Worm (Caenorhabditis elegans) whole organism, L3 larva: ENCODE data around the gene C26E6.12.

Source experiments
- R02D3.7 ChIP-seq: fragments of 150-350 bp; optimal IDR thresholded peaks from 2 replicates; lab custom pipeline; 2014; ENCODE audit warnings: missing biosample characterization, missing genetic modification characterization
- ZK546.5 ChIP-seq: sonication (generic microtip); optimal IDR thresholded peaks from 2 replicates; lab custom pipeline; 2017; ENCODE audit warnings: missing biosample characterization, missing genetic modification characterization
- ama-1 ChIP-seq: fragments of 150-350 bp; optimal IDR thresholded peaks from 2 replicates; lab custom pipeline; 2018
- ceh-16 ChIP-seq: sonication (generic microtip); optimal IDR thresholded peaks from 2 replicates; lab custom pipeline; 2017; ENCODE audit warnings: missing biosample characterization, missing genetic modification characterization
- ceh-82 ChIP-seq: fragments of 150-350 bp; optimal IDR thresholded peaks from 2 replicates; lab custom pipeline; 2014; ENCODE audit warnings: missing biosample characterization, missing genetic modification characterization
- daf-12 ChIP-seq: fragments of 150-350 bp; optimal IDR thresholded peaks from 2 replicates; lab custom pipeline; 2014; ENCODE audit warnings: missing biosample characterization, missing genetic modification reagents, missing genetic modification characterization
- egl-27 ChIP-seq: sonication (generic microtip); optimal IDR thresholded peaks from 4 replicates; lab custom pipeline; 2017; ENCODE audit warnings: missing biosample characterization, missing genetic modification reagents, missing genetic modification characterization
- egl-5 ChIP-seq: fragments of 150-350 bp; optimal IDR thresholded peaks from 2 replicates; lab custom pipeline; 2017; ENCODE audit warnings: missing biosample characterization, missing genetic modification reagents, missing genetic modification characterization, inconsistent platforms
- elt-2 ChIP-seq: sonication (generic microtip); optimal IDR thresholded peaks from 2 replicates; lab custom pipeline; 2016; ENCODE audit warnings: missing genetic modification reagents, mild to moderate bottlenecking, missing genetic modification characterization, missing compliant biosample characterization
- elt-3 ChIP-seq, 3 experiments: fragments of 150-350 bp in 1 of 3; sonication (generic microtip) in 2 of 3; optimal IDR thresholded peaks; 2 replicates in 2 of 3; 4 replicates in 1 of 3; lab custom pipeline; 2014 to 2017; ENCODE audit warnings: missing biosample characterization in 3 of 3, missing genetic modification characterization in 3 of 3
- eor-1 ChIP-seq, 2 experiments: fragments of 150-350 bp; optimal IDR thresholded peaks; 2 replicates each; lab custom pipeline; 2014 to 2018; ENCODE audit warnings: missing biosample characterization in 2 of 2, missing genetic modification characterization in 2 of 2
- fkh-10 ChIP-seq: sonication (generic microtip); optimal IDR thresholded peaks from 2 replicates; lab custom pipeline; 2017; ENCODE audit warnings: missing biosample characterization, missing genetic modification reagents, missing genetic modification characterization
- fkh-2 ChIP-seq: fragments of 150-350 bp; optimal IDR thresholded peaks from 2 replicates; lab custom pipeline; 2014; ENCODE audit warnings: missing biosample characterization, missing genetic modification reagents, missing genetic modification characterization
- fos-1 ChIP-seq: fragments of 150-350 bp; optimal IDR thresholded peaks from 2 replicates; lab custom pipeline; 2014; ENCODE audit warnings: missing biosample characterization, missing genetic modification characterization
- hmg-11 ChIP-seq: sonication (generic microtip); optimal IDR thresholded peaks from 2 replicates; lab custom pipeline; 2016; ENCODE audit warnings: missing genetic modification characterization, missing compliant biosample characterization
- jun-1 ChIP-seq: fragments of 150-350 bp; optimal IDR thresholded peaks from 2 replicates; lab custom pipeline; 2014; ENCODE audit warnings: missing biosample characterization, missing genetic modification reagents, missing genetic modification characterization
- lin-15B ChIP-seq: fragments of 150-350 bp; optimal IDR thresholded peaks from 2 replicates; lab custom pipeline; 2014; ENCODE audit warnings: missing biosample characterization, missing genetic modification characterization
- lin-39 ChIP-seq: fragments of 150-350 bp; optimal IDR thresholded peaks from 2 replicates; lab custom pipeline; 2018; ENCODE audit warnings: missing biosample characterization, missing genetic modification reagents, missing genetic modification characterization
- lsy-12 ChIP-seq: sonication (generic microtip); optimal IDR thresholded peaks from 2 replicates; lab custom pipeline; 2016; ENCODE audit warnings: mild to moderate bottlenecking, missing genetic modification characterization, missing compliant biosample characterization
- mdl-1 ChIP-seq: fragments of 150-350 bp; optimal IDR thresholded peaks from 2 replicates; lab custom pipeline; 2014; ENCODE audit warnings: missing biosample characterization, missing genetic modification characterization
- mml-1 ChIP-seq: fragments of 150-350 bp; sonication (generic microtip); optimal IDR thresholded peaks from 3 replicates; lab custom pipeline; 2014; ENCODE audit warnings: missing biosample characterization, missing genetic modification characterization
- nfya-1 ChIP-seq: sonication (generic microtip); optimal IDR thresholded peaks from 2 replicates; lab custom pipeline; 2017; ENCODE audit warnings: missing genetic modification characterization, mild to moderate bottlenecking, missing compliant biosample characterization, antibody characterized with exemption, moderate library complexity; ENCODE audit not compliant: insufficient read depth
- nhr-12 ChIP-seq: fragments of 150-350 bp; optimal IDR thresholded peaks from 2 replicates; lab custom pipeline; 2014; ENCODE audit warnings: missing biosample characterization, missing genetic modification characterization
- nhr-23 ChIP-seq: fragments of 150-350 bp; optimal IDR thresholded peaks from 2 replicates; lab custom pipeline; 2014; ENCODE audit warnings: missing biosample characterization, missing genetic modification reagents, missing genetic modification characterization
- nhr-237 ChIP-seq: fragments of 150-350 bp; optimal IDR thresholded peaks from 2 replicates; lab custom pipeline; 2014; ENCODE audit warnings: missing biosample characterization, missing genetic modification characterization
- nhr-25 ChIP-seq: sonication (generic microtip); optimal IDR thresholded peaks from 2 replicates; lab custom pipeline; 2017; ENCODE audit warnings: missing biosample characterization, missing genetic modification characterization
- nhr-28 ChIP-seq: fragments of 150-350 bp; optimal IDR thresholded peaks from 2 replicates; lab custom pipeline; 2014; ENCODE audit warnings: missing biosample characterization, missing genetic modification characterization
- nhr-43 ChIP-seq: sonication (generic microtip); optimal IDR thresholded peaks from 2 replicates; lab custom pipeline; 2016; ENCODE audit warnings: mild to moderate bottlenecking, missing genetic modification characterization, missing compliant biosample characterization; ENCODE audit not compliant: poor library complexity, severe bottlenecking
- nhr-67 ChIP-seq: fragments of 150-350 bp; optimal IDR thresholded peaks from 2 replicates; lab custom pipeline; 2014; ENCODE audit warnings: missing biosample characterization, missing genetic modification characterization
- nhr-77 ChIP-seq: fragments of 150-350 bp; optimal IDR thresholded peaks from 2 replicates; lab custom pipeline; 2014; ENCODE audit warnings: missing biosample characterization, missing genetic modification characterization
- pha-4 ChIP-seq: fragments of 150-350 bp; optimal IDR thresholded peaks from 2 replicates; lab custom pipeline; 2014; ENCODE audit warnings: missing biosample characterization, missing genetic modification reagents, missing genetic modification characterization
- pqm-1 ChIP-seq: fragments of 150-350 bp; optimal IDR thresholded peaks from 2 replicates; lab custom pipeline; 2017; ENCODE audit warnings: missing biosample characterization, missing genetic modification characterization, inconsistent platforms
- sea-2 ChIP-seq: fragments of 150-350 bp; sonication (generic microtip); optimal IDR thresholded peaks from 4 replicates; lab custom pipeline; 2014; ENCODE audit warnings: missing biosample characterization, missing genetic modification reagents, missing genetic modification characterization
- skn-1 ChIP-seq: fragments of 150-350 bp; optimal IDR thresholded peaks from 2 replicates; lab custom pipeline; 2014; ENCODE audit warnings: missing biosample characterization, missing genetic modification characterization
- snpc-4 ChIP-seq: fragments of 150-350 bp; optimal IDR thresholded peaks from 2 replicates; lab custom pipeline; 2014; ENCODE audit warnings: missing biosample characterization, missing genetic modification characterization
- tbx-2 ChIP-seq: sonication (generic microtip); optimal IDR thresholded peaks from 2 replicates; lab custom pipeline; 2016; ENCODE audit warnings: mild to moderate bottlenecking, missing genetic modification characterization, missing compliant biosample characterization
- unc-39 ChIP-seq: sonication (generic microtip); optimal IDR thresholded peaks from 4 replicates; lab custom pipeline; 2017; ENCODE audit warnings: missing biosample characterization, missing genetic modification characterization
- ztf-11 ChIP-seq: fragments of 150-350 bp; optimal IDR thresholded peaks from 2 replicates; lab custom pipeline; 2014; ENCODE audit warnings: missing biosample characterization, missing genetic modification characterization
- ztf-4 ChIP-seq: fragments of 150-350 bp; optimal IDR thresholded peaks from 2 replicates; lab custom pipeline; 2014; ENCODE audit warnings: missing biosample characterization, missing genetic modification characterization

C26E6.12 gene

DNA sequence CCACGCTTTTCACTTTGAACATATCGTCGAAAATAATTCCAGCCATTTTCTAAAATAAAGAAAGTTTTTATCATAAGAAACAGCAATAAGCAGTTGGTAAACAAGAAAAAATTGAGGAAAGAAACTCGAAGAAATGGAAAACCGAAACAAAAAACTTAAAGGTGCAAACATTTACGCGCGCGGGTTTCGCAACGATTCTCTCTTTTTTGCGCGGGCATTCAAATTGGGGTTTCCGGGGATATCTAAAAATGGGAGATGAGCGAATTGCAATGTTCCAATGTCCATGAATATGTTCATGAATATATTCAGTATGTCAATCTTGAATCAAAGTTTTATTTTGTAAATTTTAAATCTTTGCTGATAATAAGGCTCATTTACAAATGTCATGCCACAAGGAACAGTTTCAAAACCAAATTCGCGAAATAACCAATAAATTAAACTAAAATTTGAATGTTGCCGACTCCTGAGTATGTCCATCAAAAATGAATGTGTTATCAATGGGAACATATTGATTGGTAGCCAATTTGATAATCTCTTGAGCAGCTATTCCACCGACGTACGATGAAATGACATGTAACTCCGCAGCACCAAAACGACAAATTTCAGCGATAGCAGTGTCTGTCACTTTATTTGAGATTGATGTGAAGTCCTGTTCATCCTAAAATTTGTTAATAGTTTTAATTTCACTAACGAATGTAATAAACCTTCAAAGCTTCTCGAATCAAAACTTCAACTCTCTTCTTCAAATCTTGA is 13.9 kb downstream of the C26E6.12 start, which contains the start of gene rpb-8:
rpb-8 (minus strand) TSS at position 49 of the 753 bp plus-strand sequence.
- TF ChIP-seq ztf-4 (no peak), fos-1 (tag; lab: Kevin White, UChicago) (no peak), nhr-23 (peak; percentile 66), mml-1 (tag; lab: Kevin White, UChicago) (no peak), snpc-4 (peak; percentile 37), elt-2 (tag; lab: Kevin White, UChicago) (peak; percentile 3), egl-5 (peak; percentile 57), fkh-2 (tag; lab: Kevin White, UChicago) (no peak), lin-39 (peak; percentile 61), eor-1 (tag; optimal IDR thresholded peaks at IDR 0.05; lab: Kevin White, UChicago) (no peak), egl-27 (tag; lab: Kevin White, UChicago) (no peak), nfya-1 (tag; lab: Kevin White, UChicago) (peak; percentile 72), lin-15B (tag; lab: Kevin White, UChicago) (peak; percentile 71), nhr-25 (tag; lab: Kevin White, UChicago) (peak; percentile 8), pha-4 (peak; percentile 71), fkh-10 (GFP tag; lab: Kevin White, UChicago) (no peak), ama-1 (lab: Kevin White, UChicago) (peak; percentile 38)
- TF ChIP-seq, all 47 proteins: peak for 10

DNA sequence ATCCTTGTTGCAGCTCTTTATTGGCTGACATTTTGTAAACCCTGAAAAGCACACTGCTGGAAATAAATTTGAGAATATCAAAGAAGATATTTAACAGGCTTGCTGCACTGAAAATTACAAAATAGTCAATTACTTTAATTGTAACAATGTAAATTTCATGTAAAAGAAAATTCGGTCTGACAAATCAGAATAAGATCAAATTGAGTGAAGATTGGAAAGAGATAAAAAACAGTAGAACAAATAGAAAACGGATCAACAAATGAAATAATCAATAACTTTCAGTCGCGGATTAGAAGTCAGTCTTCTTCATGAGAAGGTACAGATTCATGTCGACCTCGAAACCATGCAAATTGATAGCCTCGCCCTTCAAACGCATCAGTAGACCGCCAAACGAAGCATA is 15.0 kb downstream of the C26E6.12 start, which contains the start of gene rars-1:
rars-1 (minus strand) TSS at position 101 of the 400 bp plus-strand sequence.
- TF ChIP-seq nhr-23 (no peak), fos-1 (tag; lab: Kevin White, UChicago) (no peak), ZK546.5 (tag; lab: Kevin White, UChicago) (no peak), mml-1 (tag; lab: Kevin White, UChicago) (no peak), R02D3.7 (no peak), egl-5 (no peak), nhr-67 (no peak), nfya-1 (tag; lab: Kevin White, UChicago) (no peak), pha-4 (no peak), lin-39 (no peak), ceh-16 (tag; lab: Kevin White, UChicago) (no peak), lin-15B (tag; lab: Kevin White, UChicago) (no peak), skn-1 (no peak), lsy-12 (tag; lab: Kevin White, UChicago) (no peak), hmg-11 (tag; lab: Kevin White, UChicago) (no peak), nhr-12 (tag; lab: Kevin White, UChicago) (no peak), ceh-82 (no peak)

DNA sequence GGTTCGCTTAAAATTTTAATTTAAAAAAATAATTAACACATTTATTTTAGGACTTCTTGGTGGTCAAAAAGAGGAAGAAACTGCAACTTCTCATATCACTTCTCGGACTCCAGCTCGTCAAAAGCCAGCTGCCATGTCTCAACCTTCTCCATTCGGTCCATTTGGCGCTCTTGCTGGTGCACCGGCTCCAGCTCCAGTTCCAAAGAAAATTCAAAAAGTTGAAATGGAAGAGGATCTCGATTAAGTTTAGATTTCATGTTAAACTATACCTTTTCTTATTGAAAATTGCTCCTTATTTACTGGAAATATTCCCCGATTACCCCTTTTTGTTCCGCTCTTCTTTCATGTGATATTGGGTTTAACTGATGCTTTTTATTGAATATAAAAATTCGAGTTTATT is 18.3 kb downstream of the C26E6.12 start:
- no peak for TF ChIP-seq fkh-2 (tag; lab: Kevin White, UChicago)

DNA sequence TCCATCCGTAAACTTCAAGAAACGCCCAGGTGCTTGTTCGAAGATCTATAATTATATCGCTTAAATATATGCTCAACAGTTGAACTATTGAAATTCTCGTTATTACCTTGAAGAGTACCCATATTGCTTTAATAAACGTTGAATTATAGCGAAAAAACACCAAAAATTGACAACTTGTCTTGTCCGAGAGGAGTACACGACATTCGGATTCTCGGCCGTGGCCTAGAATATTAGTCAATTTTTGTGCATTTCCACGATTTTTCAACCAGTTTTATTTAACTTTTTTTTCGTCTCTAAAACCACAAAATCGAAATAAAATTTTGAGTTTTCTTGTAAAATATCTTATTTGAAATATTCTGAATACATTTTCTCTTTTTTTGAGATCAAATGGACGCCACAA is 19.7 kb downstream of the C26E6.12 start, which contains the start of the genes F26F4.9 and cee-1:
F26F4.9 (minus strand) TSS at position 205 of the 400 bp plus-strand sequence.
cee-1 (plus strand) TSS at position 383 of the 400 bp plus-strand sequence.
- TF ChIP-seq skn-1, result no peak
- peak; percentile 53 for TF ChIP-seq snpc-4
- no peak for TF ChIP-seq fos-1 (tag; lab: Kevin White, UChicago)
- TF ChIP-seq nhr-25 (tag; lab: Kevin White, UChicago), result no peak
- TF ChIP-seq ceh-82, result no peak
- TF ChIP-seq unc-39 (tag; lab: Kevin White, UChicago), result no peak
- TF ChIP-seq nhr-28 (tag; lab: Kevin White, UChicago), result no peak
- no peak for TF ChIP-seq fkh-10 (GFP tag; lab: Kevin White, UChicago)
- TF ChIP-seq nhr-77 (tag; lab: Kevin White, UChicago), result no peak
- TF ChIP-seq nhr-237 (tag; lab: Kevin White, UChicago), result no peak
- peak; percentile 80 for TF ChIP-seq lin-15B (tag; lab: Kevin White, UChicago)
- no peak for TF ChIP-seq ztf-4
- peak; percentile 6 for TF ChIP-seq elt-2 (tag; lab: Kevin White, UChicago)
- peak; percentile 33 for TF ChIP-seq hmg-11 (tag; lab: Kevin White, UChicago)
- TF ChIP-seq nhr-23, result peak; percentile 48
- TF ChIP-seq mdl-1 (tag; lab: Kevin White, UChicago), result no peak
- no peak for TF ChIP-seq lsy-12 (tag; lab: Kevin White, UChicago)
- peak; percentile 43 for TF ChIP-seq pqm-1 (tag; lab: Kevin White, UChicago)
- no peak for TF ChIP-seq mml-1 (tag; lab: Kevin White, UChicago)
- TF ChIP-seq nhr-43 (tag; lab: Kevin White, UChicago), result peak; percentile 90
- no peak for TF ChIP-seq R02D3.7
- no peak for TF ChIP-seq tbx-2 (tag; lab: Kevin White, UChicago)
- TF ChIP-seq nfya-1 (tag; lab: Kevin White, UChicago), result peak; percentile 65
- no peak for TF ChIP-seq egl-27 (tag; lab: Kevin White, UChicago)
- no peak for TF ChIP-seq ama-1 (lab: Kevin White, UChicago)
- TF ChIP-seq egl-5, result no peak
- no peak for TF ChIP-seq daf-12 (tag; lab: Kevin White, UChicago)
- no peak for TF ChIP-seq elt-3 (tag; optimal IDR thresholded peaks at IDR 0.05; lab: Kevin White, UChicago)
- peak; percentile 71 for TF ChIP-seq pha-4
- no peak for TF ChIP-seq ZK546.5 (tag; lab: Kevin White, UChicago)
- TF ChIP-seq ztf-11 (tag; lab: Kevin White, UChicago), result no peak
- TF ChIP-seq jun-1 (tag; lab: Kevin White, UChicago), result peak; percentile 22
- TF ChIP-seq sea-2 (GFP tag; lab: Kevin White, UChicago), result no peak
